Worm (Caenorhabditis elegans) whole organism, L4/young adult: ENCODE measurements around the gene kbp-1.

Experiments
- W03F9.2 ChIP-seq: fragments of 150-350 bp; optimal IDR thresholded peaks from 2 replicates; lab custom pipeline; 2014; ENCODE audit warnings: missing biosample characterization, missing genetic modification characterization
- him-1 ChIP-seq: sonication (generic microtip); optimal IDR thresholded peaks from 2 replicates; lab custom pipeline; 2016; ENCODE audit warnings: missing genotype, missing genetic modification reagents, missing genetic modification characterization, missing compliant biosample characterization

- TF ChIP-seq him-1 (tag; lab: Kevin White, UChicago) (no peak), W03F9.2 (tag; lab: Kevin White, UChicago) (no peak)
Measured at ce11 chrIII:6869268-6869667, at the start of gene kbp-1, which contains the start of gene cra-1.
